Fruit fly (Drosophila melanogaster) S2 (cell line): Measurements from ENCODE around the gene CG14852.

Source experiments
- CG8478 ChIP-seq: fragments of >200 bp; optimal IDR thresholded peaks from 2 replicates; lab custom pipeline; 2018
- CTCF ChIP-seq, 2 experiments: fragments of >200 bp; optimal IDR thresholded peaks; 2 replicates each; lab custom pipeline; 2018

DNA sequence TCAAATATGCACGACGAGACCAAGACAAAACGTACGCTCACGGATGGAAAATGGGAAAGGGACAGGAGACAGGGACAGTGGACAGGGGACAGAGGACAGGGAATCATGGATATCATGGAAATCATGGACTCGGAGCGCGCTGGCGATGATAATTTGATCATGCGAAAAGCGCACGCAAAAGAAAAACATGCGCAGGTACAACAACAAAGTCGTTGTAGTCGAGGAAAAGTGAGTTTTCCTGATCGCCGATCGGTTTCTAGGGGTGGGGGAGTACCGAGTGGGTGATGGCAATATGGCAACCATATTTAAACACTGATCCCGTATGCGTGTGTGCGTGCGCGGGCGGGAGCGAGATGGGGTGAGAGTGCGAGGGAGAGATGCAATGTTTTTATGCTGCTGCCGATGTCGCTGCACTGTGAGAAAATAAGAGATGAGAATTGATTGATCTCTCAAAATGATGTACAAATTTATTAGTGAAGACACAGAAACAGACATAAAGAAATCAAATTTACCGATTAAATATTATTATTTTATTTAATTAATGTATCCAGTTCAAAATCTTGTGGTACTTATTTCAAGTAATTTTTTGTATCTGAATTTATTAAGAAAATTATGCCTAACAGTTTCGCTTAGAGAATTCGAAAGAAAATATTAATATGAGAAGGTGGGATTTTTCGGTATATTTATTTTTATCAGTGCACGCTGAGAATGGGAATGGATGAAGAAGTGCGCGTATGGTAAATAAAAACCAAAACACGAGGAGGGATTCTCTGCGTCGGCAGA lies 25.2 kb downstream of the CG14852 start:
- TF ChIP-seq CG8478 (lab: Kevin White, UChicago) (no peak), CTCF (optimal IDR thresholded peaks at IDR 0.05; lab: Kevin White, UChicago) (no peak)
